Worm (Caenorhabditis elegans): ENCODE measurements around the gene F39G3.4.

ce11 chrV:4720884-4721464, 3.6 kb upstream of the F39G3.4 start:
- TF ChIP-seq snpc-4 (GFP tag; optimal IDR thresholded peaks at IDR 0.05): no peak
- TF ChIP-seq snpc-4 (tag; optimal IDR thresholded peaks at IDR 0.05): no peak
- TF ChIP-seq somi-1 (GFP tag; optimal IDR thresholded peaks at IDR 0.05): no peak
- no peak for TF ChIP-seq ztf-22 (GFP tag; optimal IDR thresholded peaks at IDR 0.05)
- no peak for TF ChIP-seq Y53G8AR.9 (GFP tag; conservative IDR thresholded peaks at IDR 0.05)
- no peak for TF ChIP-seq akir-1 (GFP tag; optimal IDR thresholded peaks at IDR 0.05)
- no peak for TF ChIP-seq pha-4 (tag; optimal IDR thresholded peaks at IDR 0.05)
- no peak for TF ChIP-seq T26A5.8 (tag; optimal IDR thresholded peaks at IDR 0.05)
- no peak for TF ChIP-seq lin-40 (tag; optimal IDR thresholded peaks at IDR 0.05)
- TF ChIP-seq egrh-3 (GFP tag; IDR thresholded peaks at IDR 0.05): no peak
- TF ChIP-seq ekl-4 (GFP tag; IDR thresholded peaks at IDR 0.05): no peak
- no peak for TF ChIP-seq nhr-90 (tag; optimal IDR thresholded peaks at IDR 0.05)

All from whole organism, young adult.